Fruit fly (Drosophila melanogaster): ENCODE measurements around the gene CG6664.

CG6664 gene

DNA sequence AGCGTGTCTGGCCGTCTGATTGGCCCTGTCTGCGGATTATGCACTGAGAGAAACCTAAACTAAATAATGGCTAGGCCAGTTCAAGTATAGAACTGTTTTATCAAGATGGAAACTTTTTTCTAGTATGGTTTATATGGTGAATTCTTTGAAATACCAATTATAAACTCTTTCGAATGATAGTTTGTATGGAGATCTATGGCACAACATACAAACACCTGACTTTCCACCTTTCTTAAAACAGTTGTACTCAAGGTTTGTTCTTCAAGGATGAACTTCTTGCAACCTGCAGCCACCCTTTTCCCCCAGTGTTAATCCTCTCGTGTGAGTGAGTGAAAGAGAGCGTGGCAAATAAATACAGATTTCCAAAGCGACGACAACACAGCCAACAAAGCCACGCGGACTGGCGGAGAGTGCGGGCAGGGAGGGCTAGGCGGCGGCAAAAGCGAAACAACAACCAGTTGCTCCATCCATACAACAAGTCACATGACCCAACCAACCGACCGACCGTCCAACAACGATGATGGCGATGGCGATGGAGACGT is 11.7 kb downstream of the CG6664 start (continued):
- no peak for TF ChIP-seq ato (GFP tag; IDR thresholded peaks at IDR 0.05; ENCODE audit: partially characterized antibody)
- TF ChIP-seq CG4617 (GFP tag; optimal IDR thresholded peaks at IDR 0.05; ENCODE audit: borderline replicate concordance) = peak; percentile 48
- peak; percentile 83 for TF ChIP-seq CG9437 (GFP tag; optimal IDR thresholded peaks at IDR 0.05)
- peak; percentile 74 for TF ChIP-seq odd (GFP tag; optimal IDR thresholded peaks at IDR 0.05)
- no peak for TF ChIP-seq fd102C (GFP tag; optimal IDR thresholded peaks at IDR 0.05)
- TF ChIP-seq exex (tag; optimal IDR thresholded peaks at IDR 0.05) = no peak
- peak; percentile 65 for TF ChIP-seq CG12744 (GFP tag; optimal IDR thresholded peaks at IDR 0.05)
- peak; percentile 94 for TF ChIP-seq dysf (GFP tag; IDR thresholded peaks at IDR 0.05)
- peak; percentile 89 for TF ChIP-seq eyg (GFP tag; optimal IDR thresholded peaks at IDR 0.05)
- TF ChIP-seq shn (GFP tag; optimal IDR thresholded peaks at IDR 0.05) = peak; percentile 92
- TF ChIP-seq CG9932 (GFP tag; IDR thresholded peaks at IDR 0.05) = peak; percentile 79
- peak; percentile 90 for TF ChIP-seq jumu (GFP tag; optimal IDR thresholded peaks at IDR 0.05)
- TF ChIP-seq CG10959 (GFP tag; IDR thresholded peaks at IDR 0.05) = peak; percentile 33; the same call in 1 of the 2 replicates
- TF ChIP-seq CG17385 (GFP tag; optimal IDR thresholded peaks at IDR 0.05) = peak; percentile 83
- TF ChIP-seq rib (GFP tag; IDR thresholded peaks at IDR 0.05) = peak; percentile 67; the same call in 1 of the 2 replicates
- TF ChIP-seq CTCF (GFP tag; optimal IDR thresholded peaks at IDR 0.05) = peak; percentile 50
- peak; percentile 78 for TF ChIP-seq GATAe (GFP tag; conservative IDR thresholded peaks at IDR 0.05)
- peak; percentile 76 for TF ChIP-seq Hand (GFP tag; optimal IDR thresholded peaks at IDR 0.05)
- TF ChIP-seq salm (tag; optimal IDR thresholded peaks at IDR 0.05) = peak; percentile 79
- TF ChIP-seq CG3838 (GFP tag; optimal IDR thresholded peaks at IDR 0.05) = peak; percentile 76
- TF ChIP-seq Sox102F (GFP tag; optimal IDR thresholded peaks at IDR 0.05) = peak; percentile 92
- peak; percentile 76 for TF ChIP-seq CG3163 (GFP tag; optimal IDR thresholded peaks at IDR 0.05)
- TF ChIP-seq CG3847 (GFP tag; IDR thresholded peaks at IDR 0.05) = peak; percentile 88
- no peak for TF ChIP-seq tna (GFP tag; IDR thresholded peaks at IDR 0.05; ENCODE audit: partially characterized antibody)
- peak; percentile 85 for TF ChIP-seq CG4424 (GFP tag; optimal IDR thresholded peaks at IDR 0.05)
- no peak for TF ChIP-seq Hey (tag; optimal IDR thresholded peaks at IDR 0.05)
- TF ChIP-seq zen2 (GFP tag; IDR thresholded peaks at IDR 0.05; ENCODE audit: partially characterized antibody) = no peak
- no peak for TF ChIP-seq sd (tag; optimal IDR thresholded peaks at IDR 0.05)
- TF ChIP-seq peb (GFP tag; IDR thresholded peaks at IDR 0.05) = peak; percentile 72; the same call in 1 of the 2 replicates
- peak; percentile 67 for TF ChIP-seq NFAT (GFP tag; IDR thresholded peaks at IDR 0.05)
- peak; percentile 57 for TF ChIP-seq kah (GFP tag; optimal IDR thresholded peaks at IDR 0.05)
- TF ChIP-seq CG4730 (GFP tag; IDR thresholded peaks at IDR 0.05) = peak; percentile 83
- peak; percentile 72 for TF ChIP-seq CG11560 (tag; IDR thresholded peaks at IDR 0.05)
- TF ChIP-seq gro (GFP tag; optimal IDR thresholded peaks at IDR 0.05) = peak; percentile 91
- TF ChIP-seq CG10209 (GFP tag; optimal IDR thresholded peaks at IDR 0.05) = peak; percentile 88
- TF ChIP-seq CG17186 (GFP tag; optimal IDR thresholded peaks at IDR 0.05) = peak; percentile 70
- TF ChIP-seq CHES-1-like (GFP tag; optimal IDR thresholded peaks at IDR 0.05) = peak; percentile 92
- no peak for TF ChIP-seq mld (GFP tag; IDR thresholded peaks at IDR 0.05; ENCODE audit: partially characterized antibody)
- TF ChIP-seq CG9797 (GFP tag; optimal IDR thresholded peaks at IDR 0.05) = peak; percentile 18
- TF ChIP-seq Mrtf (GFP tag; IDR thresholded peaks at IDR 0.05) = no peak; the same call in 1 of the 3 replicates
- TF ChIP-seq CG18764 (GFP tag; optimal IDR thresholded peaks at IDR 0.05) = peak; percentile 75
- TF ChIP-seq CG33557 (GFP tag; optimal IDR thresholded peaks at IDR 0.05) = peak; percentile 25
- TF ChIP-seq MTF-1 (GFP tag; optimal IDR thresholded peaks at IDR 0.05; ENCODE audit: borderline replicate concordance) = peak; percentile 19
- TF ChIP-seq Sox100B (GFP tag; optimal IDR thresholded peaks at IDR 0.05) = peak; percentile 89
- TF ChIP-seq Med (GFP tag) = peak; percentile 98
- TF ChIP-seq dan (GFP tag; IDR thresholded peaks at IDR 0.05) = no peak
- TF ChIP-seq Atf6 (GFP tag; IDR thresholded peaks at IDR 0.05) = peak; percentile 86
- TF ChIP-seq Dek (tag; optimal IDR thresholded peaks at IDR 0.05) = peak; percentile 88
- no peak for TF ChIP-seq Dfd (GFP tag; optimal IDR thresholded peaks at IDR 0.05)
- peak; percentile 22 for TF ChIP-seq Spps (tag; optimal IDR thresholded peaks at IDR 0.05)
- TF ChIP-seq crol (GFP tag; IDR thresholded peaks at IDR 0.05) = peak; percentile 89
